Worm (Caenorhabditis elegans): ENCODE data around the gene F56D6.23.
A peak's percentile ranks its signal among the peaks of the same experiment; 100 is the strongest.

The F56D6.23 gene

ce11 chrIV:3875260-3875659, 43.0 kb upstream of the F56D6.23 start (continued):
- TF ChIP-seq daf-16 (GFP tag; optimal IDR thresholded peaks at IDR 0.05) = peak in 1 of 2 experiments; percentile 7
- TF ChIP-seq daf-16 (tag; optimal IDR thresholded peaks at IDR 0.05) = peak; percentile 78
- TF ChIP-seq nhr-77 (tag; optimal IDR thresholded peaks at IDR 0.05) = no peak
- TF ChIP-seq dmd-6 (GFP tag; IDR thresholded peaks at IDR 0.05) = peak; percentile 73
- no peak for TF ChIP-seq egl-43 (GFP tag; IDR thresholded peaks at IDR 0.05)
- no peak for TF ChIP-seq nhr-10 (tag; optimal IDR thresholded peaks at IDR 0.05)
- no peak for TF ChIP-seq nhr-111 (GFP tag; optimal IDR thresholded peaks at IDR 0.05)
- peak; percentile 24 for TF ChIP-seq pqm-1 (tag; optimal IDR thresholded peaks at IDR 0.05)
- no peak for TF ChIP-seq arid-1 (GFP tag; conservative IDR thresholded peaks at IDR 0.05)
- TF ChIP-seq nhr-28 (tag; optimal IDR thresholded peaks at IDR 0.05) = peak; percentile 7
- TF ChIP-seq spr-1 (tag; optimal IDR thresholded peaks at IDR 0.05) = no peak
- no peak for TF ChIP-seq attf-4 (tag; optimal IDR thresholded peaks at IDR 0.05)
- no peak for TF ChIP-seq madf-9 (GFP tag; conservative IDR thresholded peaks at IDR 0.05)
- no peak for TF ChIP-seq nhr-25 (tag; optimal IDR thresholded peaks at IDR 0.05; ENCODE audit: borderline replicate concordance, insufficient read depth)
- no peak for TF ChIP-seq F49E8.2 (tag; optimal IDR thresholded peaks at IDR 0.05; ENCODE audit: borderline replicate concordance)
- TF ChIP-seq aha-1 (tag) = no peak
- TF ChIP-seq zag-1 (tag; optimal IDR thresholded peaks at IDR 0.05) = no peak
- no peak for TF ChIP-seq nhr-237 (tag; optimal IDR thresholded peaks at IDR 0.05)
- no peak for TF ChIP-seq hmg-1.1 (GFP tag; IDR thresholded peaks at IDR 0.05)
- no peak for TF ChIP-seq snpc-1.2 (GFP tag; IDR thresholded peaks at IDR 0.05)
- peak; percentile 22 for TF ChIP-seq nhr-48 (tag; optimal IDR thresholded peaks at IDR 0.05)
- peak; percentile 17 for TF ChIP-seq rbr-2 (tag; optimal IDR thresholded peaks at IDR 0.05)
- peak; percentile 57 for TF ChIP-seq mes-2 (tag; optimal IDR thresholded peaks at IDR 0.05; ENCODE audit: poor library complexity, severe bottlenecking)
- no peak for TF ChIP-seq ztf-11 (tag; optimal IDR thresholded peaks at IDR 0.05)
- 0 out of 2 replicates have a peak, but pooled peaks have one; percentile 45 for TF ChIP-seq ceh-20 (GFP tag; IDR thresholded peaks at IDR 0.05)
- no peak for TF ChIP-seq D1046.2 (GFP tag; IDR thresholded peaks at IDR 0.05)
- peak; percentile 57 for TF ChIP-seq set-16 (GFP tag; IDR thresholded peaks at IDR 0.05)
- TF ChIP-seq Y5F2A.4 (GFP tag; optimal IDR thresholded peaks at IDR 0.05) = no peak
- TF ChIP-seq dpl-1 (GFP tag; optimal IDR thresholded peaks at IDR 0.05) = no peak
- no peak for TF ChIP-seq unc-130 (GFP tag; optimal IDR thresholded peaks at IDR 0.05)
- no peak for TF ChIP-seq mdt-29 (GFP tag; IDR thresholded peaks at IDR 0.05)
- TF ChIP-seq pha-4 (GFP tag; IDR thresholded peaks at IDR 0.05) = no peak
- peak; percentile 38 for TF ChIP-seq pha-4 (tag; optimal IDR thresholded peaks at IDR 0.05)
- TF ChIP-seq mep-1 (tag; optimal IDR thresholded peaks at IDR 0.05) = peak; percentile 68
- no peak for TF ChIP-seq Y75B8A.6 (GFP tag; IDR thresholded peaks at IDR 0.05)
- no peak for TF ChIP-seq lin-15B (tag; optimal IDR thresholded peaks at IDR 0.05)
- TF ChIP-seq gei-8 (GFP tag; optimal IDR thresholded peaks at IDR 0.05) = no peak
- peak in 1 of 2 experiments; percentile 41 for TF ChIP-seq hif-1 (tag; optimal IDR thresholded peaks at IDR 0.05)
- no peak for TF ChIP-seq lin-1 (GFP tag; IDR thresholded peaks at IDR 0.05)
- TF ChIP-seq lin-13 (GFP tag; optimal IDR thresholded peaks at IDR 0.05) = peak; percentile 42
- TF ChIP-seq dmd-9 (GFP tag; IDR thresholded peaks at IDR 0.05) = no peak
- no peak for TF ChIP-seq lim-7 (GFP tag; IDR thresholded peaks at IDR 0.05)
- no peak for TF ChIP-seq ZK337.2 (GFP tag; IDR thresholded peaks at IDR 0.05)
- TF ChIP-seq nhr-11 (tag; optimal IDR thresholded peaks at IDR 0.05) = no peak
- no peak for TF ChIP-seq ZK546.5 (tag; optimal IDR thresholded peaks at IDR 0.05)
- TF ChIP-seq ceh-62 (tag; optimal IDR thresholded peaks at IDR 0.05) = no peak
- no peak for TF ChIP-seq tra-1 (GFP tag; IDR thresholded peaks at IDR 0.05)
- no peak for TF ChIP-seq madf-5 (GFP tag; IDR thresholded peaks at IDR 0.05)
- TF ChIP-seq dve-1 (tag; optimal IDR thresholded peaks at IDR 0.05; ENCODE audit: insufficient read depth) = peak; percentile 70
- peak in 1 of 2 experiments; percentile 44 for TF ChIP-seq mdl-1 (tag; optimal IDR thresholded peaks at IDR 0.05)
- no peak for TF ChIP-seq T26A8.4 (GFP tag; IDR thresholded peaks at IDR 0.05)
- peak; percentile 73 for TF ChIP-seq hlh-30 (tag; optimal IDR thresholded peaks at IDR 0.05; ENCODE audit: insufficient read depth)

Data from whole organism, L4 larva.